Fruit fly (Drosophila melanogaster): ENCODE results near the gene B9d2.

B9d2 gene

dm6 chr2L:6085733-6086317 lies 44.6 kb downstream of the B9d2 start (continued):
- TF ChIP-seq HLH54F (GFP tag; optimal IDR thresholded peaks at IDR 0.05), result no peak
- no peak for TF ChIP-seq row (GFP tag; IDR thresholded peaks at IDR 0.05)
- no peak for TF ChIP-seq eyg (GFP tag; optimal IDR thresholded peaks at IDR 0.05)
- no peak for TF ChIP-seq Sry-δ (GFP tag; optimal IDR thresholded peaks at IDR 0.05)
- TF ChIP-seq Deaf1 (tag; optimal IDR thresholded peaks at IDR 0.05), result peak; percentile 59
- no peak for TF ChIP-seq Nf-YA (GFP tag; IDR thresholded peaks at IDR 0.05)
- TF ChIP-seq pita (GFP tag; optimal IDR thresholded peaks at IDR 0.05), result no peak
- TF ChIP-seq scrt (GFP tag; optimal IDR thresholded peaks at IDR 0.05), result peak; percentile 58
- TF ChIP-seq CG11696 (GFP tag; IDR thresholded peaks at IDR 0.05), result no peak
- no peak for TF ChIP-seq sens (GFP tag)
- no peak for TF ChIP-seq CG6854 (GFP tag; optimal IDR thresholded peaks at IDR 0.05)
- TF ChIP-seq crp (GFP tag; optimal IDR thresholded peaks at IDR 0.05), result no peak
- no peak for TF ChIP-seq CG16813 (GFP tag; IDR thresholded peaks at IDR 0.05; ENCODE audit: partially characterized antibody)
- TF ChIP-seq crol (GFP tag; IDR thresholded peaks at IDR 0.05), result peak; percentile 80
- no peak for TF ChIP-seq CHES-1-like (GFP tag; optimal IDR thresholded peaks at IDR 0.05)
- no peak for TF ChIP-seq CG1529 (GFP tag; optimal IDR thresholded peaks at IDR 0.05)
- no peak for TF ChIP-seq Six4 (GFP tag; optimal IDR thresholded peaks at IDR 0.05)
- TF ChIP-seq CG9797 (GFP tag; optimal IDR thresholded peaks at IDR 0.05), result no peak
- TF ChIP-seq cas (GFP tag; IDR thresholded peaks at IDR 0.05), result 0 out of 2 replicates have a peak, but pooled peaks have one; percentile 9
- peak; percentile 41 for TF ChIP-seq sug (tag; optimal IDR thresholded peaks at IDR 0.05)
- peak; percentile 23 for TF ChIP-seq CG12155 (GFP tag; optimal IDR thresholded peaks at IDR 0.05)
- no peak for TF ChIP-seq bigmax (GFP tag; optimal IDR thresholded peaks at IDR 0.05)
- TF ChIP-seq z (GFP tag; IDR thresholded peaks at IDR 0.05), result 0 out of 3 replicates have a peak, but pooled peaks have one; percentile 20
- TF ChIP-seq mam (GFP tag; optimal IDR thresholded peaks at IDR 0.05), result no peak
- no peak for TF ChIP-seq CG10321 (GFP tag; IDR thresholded peaks at IDR 0.05)
- no peak for TF ChIP-seq CG12219 (GFP tag; optimal IDR thresholded peaks at IDR 0.05)
- TF ChIP-seq sc (optimal IDR thresholded peaks at IDR 0.05), result no peak
- TF ChIP-seq sc (GFP tag; optimal IDR thresholded peaks at IDR 0.05), result no peak
- no peak for TF ChIP-seq al (GFP tag; IDR thresholded peaks at IDR 0.05)
- peak; percentile 18 for TF ChIP-seq schlank (tag; optimal IDR thresholded peaks at IDR 0.05)
- TF ChIP-seq CG43689 (GFP tag; IDR thresholded peaks at IDR 0.05), result no peak
- TF ChIP-seq pnt (GFP tag; optimal IDR thresholded peaks at IDR 0.05), result no peak
- TF ChIP-seq CG9727 (GFP tag; optimal IDR thresholded peaks at IDR 0.05), result no peak
- TF ChIP-seq Fer3 (tag; optimal IDR thresholded peaks at IDR 0.05), result no peak
- no peak for TF ChIP-seq YL-1 (GFP tag; optimal IDR thresholded peaks at IDR 0.05)
- TF ChIP-seq CG7372 (GFP tag; IDR thresholded peaks at IDR 0.05), result no peak
- TF ChIP-seq CG18619 (GFP tag; optimal IDR thresholded peaks at IDR 0.05), result no peak
- TF ChIP-seq Adf1 (GFP tag; IDR thresholded peaks at IDR 0.05), result peak; percentile 85
- peak; percentile 79 for TF ChIP-seq B-H2 (GFP tag; optimal IDR thresholded peaks at IDR 0.05)
- no peak for TF ChIP-seq ATbp (GFP tag; optimal IDR thresholded peaks at IDR 0.05)
- no peak for TF ChIP-seq chif (GFP tag; optimal IDR thresholded peaks at IDR 0.05)
- no peak for TF ChIP-seq CG34376 (GFP tag; optimal IDR thresholded peaks at IDR 0.05)
- peak; percentile 60 for TF ChIP-seq cwo (GFP tag; optimal IDR thresholded peaks at IDR 0.05)
- no peak for TF ChIP-seq ssp (GFP tag; IDR thresholded peaks at IDR 0.05)
- TF ChIP-seq fd102C (GFP tag; optimal IDR thresholded peaks at IDR 0.05), result no peak
- no peak for TF ChIP-seq hth (optimal IDR thresholded peaks at IDR 0.05)
- no peak for TF ChIP-seq Dip3 (GFP tag; optimal IDR thresholded peaks at IDR 0.05)
- no peak for TF ChIP-seq CG8944 (GFP tag; optimal IDR thresholded peaks at IDR 0.05)
- no peak for TF ChIP-seq sqz (GFP tag; optimal IDR thresholded peaks at IDR 0.05)
- TF ChIP-seq Opbp (GFP tag; IDR thresholded peaks at IDR 0.05; ENCODE audit: partially characterized antibody), result no peak
- no peak for TF ChIP-seq CG11504 (tag; optimal IDR thresholded peaks at IDR 0.05)
- TF ChIP-seq Dip2 (GFP tag; IDR thresholded peaks at IDR 0.05), result no peak

Data from whole organism, embryonic.